Fruit fly (Drosophila melanogaster) whole organism, prepupa: Measurements from ENCODE around the gene CG46059.

Experiments
- CG10631 ChIP-seq: fragments of 200-800 bp; sonication (Bioruptor generic); optimal IDR thresholded peaks from 2 replicates; lab custom pipeline; 2016; ENCODE audit warnings: missing biosample characterization, missing genetic modification characterization
- CG10669 ChIP-seq: fragments of 200-800 bp; sonication (Bioruptor generic); optimal IDR thresholded peaks from 3 replicates; lab custom pipeline; 2018; ENCODE audit warnings: missing biosample characterization, mild to moderate bottlenecking, missing genetic modification characterization, moderate library complexity
- CG11294 ChIP-seq: fragments of 200-800 bp; sonication (Bioruptor generic); IDR thresholded peaks from 2 replicates; pipeline ENCODE4 v1.3.6; 2022; ENCODE audit warnings: missing biosample characterization, missing genetic modification characterization
- CG11762 ChIP-seq: fragments of 200-800 bp; sonication (Bioruptor generic); optimal IDR thresholded peaks from 3 replicates; lab custom pipeline; 2016; ENCODE audit warnings: missing biosample characterization, missing genetic modification characterization; ENCODE audit not compliant: insufficient read depth
- CG11902 ChIP-seq: fragments of 200-800 bp; sonication (Bioruptor generic); optimal IDR thresholded peaks from 3 replicates; lab custom pipeline; 2016; ENCODE audit warnings: missing biosample characterization, missing genetic modification characterization
- CG15336 ChIP-seq: fragments of 200-800 bp; sonication (Bioruptor generic); IDR thresholded peaks from 2 replicates; pipeline ENCODE4 v1.3.6; 2022; ENCODE audit warnings: missing biosample characterization, missing genetic modification characterization
- CG16779 ChIP-seq: fragments of 200-800 bp; sonication (Bioruptor generic); optimal IDR thresholded peaks from 3 replicates; lab custom pipeline; 2017; ENCODE audit warnings: missing biosample characterization, mild to moderate bottlenecking, missing genetic modification characterization
- CG3032 ChIP-seq: fragments of 200-800 bp; optimal IDR thresholded peaks from 2 replicates; lab custom pipeline; 2019; ENCODE audit warnings: missing biosample characterization, mild to moderate bottlenecking, missing genetic modification characterization, moderate library complexity
- CG31627 ChIP-seq: fragments of 200-800 bp; sonication (Bioruptor generic); optimal IDR thresholded peaks from 3 replicates; lab custom pipeline; 2016; ENCODE audit warnings: missing biosample characterization, missing genetic modification characterization
- CG32006 ChIP-seq: fragments of 200-800 bp; sonication (Bioruptor generic); optimal IDR thresholded peaks from 3 replicates; lab custom pipeline; 2017; ENCODE audit warnings: missing biosample characterization, mild to moderate bottlenecking, missing genetic modification characterization
- CG34406 ChIP-seq: fragments of 200-800 bp; sonication (Bioruptor generic); optimal IDR thresholded peaks from 3 replicates; lab custom pipeline; 2016; ENCODE audit warnings: missing biosample characterization, missing genetic modification characterization
- CG3919 ChIP-seq: fragments of 200-800 bp; sonication (Bioruptor generic); optimal IDR thresholded peaks from 3 replicates; lab custom pipeline; 2016; ENCODE audit warnings: missing biosample characterization, missing genetic modification characterization
- CG6163 ChIP-seq: fragments of 200-800 bp; sonication (Bioruptor generic); IDR thresholded peaks from 3 replicates; pipeline ENCODE4 v1.3.6; 2022; ENCODE audit warnings: missing biosample characterization, missing genetic modification characterization
- CG6276 ChIP-seq: fragments of 200-800 bp; sonication (Bioruptor generic); optimal IDR thresholded peaks from 2 replicates; lab custom pipeline; 2017; ENCODE audit warnings: missing biosample characterization, mild to moderate bottlenecking, missing genetic modification characterization
- CG6792 ChIP-seq: fragments of 200-800 bp; sonication (Bioruptor generic); optimal IDR thresholded peaks from 3 replicates; lab custom pipeline; 2016; ENCODE audit warnings: missing biosample characterization, missing genetic modification characterization
- CG6854 ChIP-seq: fragments of 200-800 bp; sonication (Bioruptor generic); optimal IDR thresholded peaks from 2 replicates; lab custom pipeline; 2017; ENCODE audit warnings: missing biosample characterization, mild to moderate bottlenecking, missing genetic modification characterization
- CG7368 ChIP-seq: fragments of 200-800 bp; sonication (Bioruptor generic); optimal IDR thresholded peaks from 3 replicates; lab custom pipeline; 2016; ENCODE audit warnings: missing biosample characterization, missing genetic modification characterization
- CG8119 ChIP-seq: fragments of 200-800 bp; sonication (Bioruptor generic); IDR thresholded peaks from 3 replicates; pipeline ENCODE4 v1.3.6; 2022; ENCODE audit warnings: missing biosample characterization, missing genetic modification characterization
- CG8319 ChIP-seq: fragments of 200-800 bp; sonication (Bioruptor generic); optimal IDR thresholded peaks from 3 replicates; lab custom pipeline; 2016; ENCODE audit warnings: missing biosample characterization, missing genetic modification characterization
- CG8632 ChIP-seq: fragments of 200-800 bp; sonication (Bioruptor generic); optimal IDR thresholded peaks from 3 replicates; lab custom pipeline; 2016; ENCODE audit warnings: missing biosample characterization, missing genetic modification characterization
- CG9139 ChIP-seq: fragments of 200-800 bp; sonication (Bioruptor generic); optimal IDR thresholded peaks from 3 replicates; lab custom pipeline; 2017; ENCODE audit warnings: missing biosample characterization, mild to moderate bottlenecking, missing genetic modification characterization
- Eip75B ChIP-seq: fragments of 200-800 bp; sonication (Bioruptor generic); optimal IDR thresholded peaks from 3 replicates; lab custom pipeline; 2016; ENCODE audit warnings: missing biosample characterization, missing genetic modification characterization
- Eip78C ChIP-seq: fragments of 200-800 bp; sonication (Bioruptor generic); peaks from one replicate; lab custom pipeline; 2016; ENCODE audit warnings: missing biosample characterization, missing genetic modification characterization
- Ets21C ChIP-seq: fragments of 200-800 bp; sonication (Bioruptor generic); optimal IDR thresholded peaks from 3 replicates; lab custom pipeline; 2016; ENCODE audit warnings: missing biosample characterization, missing genetic modification characterization
- Gug ChIP-seq: fragments of 200-800 bp; sonication (Bioruptor generic); IDR thresholded peaks from 2 replicates; pipeline ENCODE4 v1.3.6; 2022; ENCODE audit warnings: missing biosample characterization, missing genetic modification characterization
- Hr38 ChIP-seq: sonication (Bioruptor generic); optimal IDR thresholded peaks from 2 replicates; lab custom pipeline; 2016; ENCODE audit warnings: missing biosample characterization, missing genetic modification characterization
- Hr39 ChIP-seq: fragments of 200-800 bp; sonication (Bioruptor generic); optimal IDR thresholded peaks from 2 replicates; lab custom pipeline; 2016; ENCODE audit warnings: missing biosample characterization, missing genetic modification characterization
- Hr4 ChIP-seq: fragments of 200-800 bp; sonication (Bioruptor generic); optimal IDR thresholded peaks from 3 replicates; lab custom pipeline; 2016; ENCODE audit warnings: missing biosample characterization, missing genetic modification characterization
- Lpt ChIP-seq: fragments of 200-800 bp; sonication (Bioruptor generic); optimal IDR thresholded peaks from 3 replicates; lab custom pipeline; 2016; ENCODE audit warnings: missing biosample characterization, missing genetic modification characterization
- Met ChIP-seq: fragments of 200-800 bp; sonication (Bioruptor generic); optimal IDR thresholded peaks from 3 replicates; lab custom pipeline; 2016; ENCODE audit warnings: missing biosample characterization, missing genetic modification characterization
- OdsH ChIP-seq: fragments of 200-800 bp; sonication (Bioruptor generic); optimal IDR thresholded peaks from 3 replicates; lab custom pipeline; 2016; ENCODE audit warnings: missing biosample characterization, missing genetic modification characterization
- Smox ChIP-seq: fragments of 200-800 bp; sonication (Bioruptor generic); optimal IDR thresholded peaks from 3 replicates; lab custom pipeline; 2016; ENCODE audit warnings: missing biosample characterization, missing genetic modification characterization
- Sox15 ChIP-seq: fragments of 200-800 bp; sonication (Bioruptor generic); optimal IDR thresholded peaks from 3 replicates; lab custom pipeline; 2016; ENCODE audit warnings: missing biosample characterization, missing genetic modification characterization
- achi ChIP-seq: fragments of 200-800 bp; sonication (Bioruptor generic); optimal IDR thresholded peaks from 3 replicates; lab custom pipeline; 2016; ENCODE audit warnings: missing biosample characterization, missing genetic modification characterization
- acj6 ChIP-seq: fragments of 200-800 bp; sonication (Bioruptor generic); optimal IDR thresholded peaks from 3 replicates; lab custom pipeline; 2016; ENCODE audit warnings: missing biosample characterization, missing genetic modification characterization
- cyc ChIP-seq: fragments of 200-800 bp; sonication (Bioruptor generic); optimal IDR thresholded peaks from 3 replicates; lab custom pipeline; 2016; ENCODE audit warnings: missing biosample characterization, missing genetic modification characterization
- dac ChIP-seq: fragments of 200-800 bp; sonication (Bioruptor generic); optimal IDR thresholded peaks from 2 replicates; lab custom pipeline; 2017; ENCODE audit warnings: missing biosample characterization, mild to moderate bottlenecking, missing genetic modification characterization
- dsx ChIP-seq: fragments of 200-800 bp; optimal IDR thresholded peaks from 3 replicates; lab custom pipeline; 2019; ENCODE audit warnings: missing biosample characterization, mild to moderate bottlenecking, missing genetic modification characterization, moderate library complexity; ENCODE audit not compliant: poor library complexity, severe bottlenecking
- eg ChIP-seq: fragments of 200-800 bp; sonication (Bioruptor generic); IDR thresholded peaks from 3 replicates; pipeline ENCODE4 v1.3.6; 2022; ENCODE audit warnings: missing biosample characterization, missing genetic modification characterization
- esn ChIP-seq: fragments of 200-800 bp; sonication (Bioruptor generic); optimal IDR thresholded peaks from 2 replicates; lab custom pipeline; 2016; ENCODE audit warnings: missing biosample characterization, mild to moderate bottlenecking, missing genetic modification characterization, moderate library complexity
- fd85E ChIP-seq: fragments of 200-800 bp; sonication (Bioruptor generic); optimal IDR thresholded peaks from 3 replicates; lab custom pipeline; 2016; ENCODE audit warnings: missing biosample characterization, missing genetic modification characterization
- net ChIP-seq: fragments of 200-800 bp; sonication (Bioruptor generic); optimal IDR thresholded peaks from 3 replicates; lab custom pipeline; 2016; ENCODE audit warnings: missing biosample characterization, missing genetic modification characterization
- pdm3 ChIP-seq: fragments of 200-800 bp; sonication (Bioruptor generic); optimal IDR thresholded peaks from 3 replicates; lab custom pipeline; 2016; ENCODE audit warnings: missing biosample characterization, missing genetic modification characterization
- salr ChIP-seq, 2 experiments: fragments of 200-800 bp; sonication (Bioruptor generic); optimal IDR thresholded peaks; 3 replicates each; lab custom pipeline; 2016 to 2018; ENCODE audit warnings: missing biosample characterization in 2 of 2, missing genetic modification characterization in 2 of 2, mild to moderate bottlenecking in 1 of 2
- ss ChIP-seq, 2 experiments: fragments of 200-800 bp; sonication (Bioruptor generic); optimal IDR thresholded peaks; 2 replicates in 1 of 2; 3 replicates in 1 of 2; lab custom pipeline; 2017 to 2018; ENCODE audit warnings: mild to moderate bottlenecking in 2 of 2, missing biosample characterization in 2 of 2, missing genetic modification characterization in 2 of 2, moderate library complexity in 1 of 2
- topi ChIP-seq: fragments of 200-800 bp; sonication (Bioruptor generic); optimal IDR thresholded peaks from 3 replicates; lab custom pipeline; 2016; ENCODE audit warnings: missing biosample characterization, missing genetic modification characterization

The CG46059 gene

DNA sequence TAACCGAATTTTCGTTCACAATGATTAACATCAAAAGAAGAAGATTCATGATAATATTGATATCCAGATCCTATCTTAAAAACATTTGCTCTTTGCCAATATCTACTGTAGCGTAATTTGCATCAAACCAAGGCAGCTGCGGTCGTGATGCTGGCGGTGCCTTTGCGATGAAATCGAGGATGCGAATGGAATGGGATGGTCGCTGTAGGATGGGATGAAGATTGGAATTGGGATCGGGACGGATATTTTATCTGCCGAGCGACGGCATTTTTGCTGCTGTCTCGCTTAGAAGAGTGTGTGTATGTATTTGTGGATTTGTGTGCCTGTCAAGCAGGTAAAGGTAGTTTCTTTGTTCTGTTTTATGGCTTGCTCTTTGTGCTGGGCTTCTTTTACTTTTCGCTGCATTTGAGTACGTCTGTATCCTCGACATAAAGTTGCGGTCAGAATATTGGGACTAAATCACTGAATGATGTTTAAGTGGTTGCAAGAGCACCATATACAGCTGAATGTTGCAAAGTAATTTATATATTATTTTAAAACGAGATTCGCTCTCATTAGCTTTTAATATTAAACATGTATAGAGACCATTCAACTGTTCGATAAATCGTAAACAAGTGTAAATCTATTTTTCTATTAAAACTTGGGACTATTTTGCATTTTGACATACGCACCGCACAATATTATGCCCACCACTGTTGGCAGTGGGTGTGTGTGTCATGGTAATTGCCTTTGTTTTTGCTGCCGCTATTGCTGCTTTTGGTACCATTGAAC lies 21.1 kb downstream of the CG46059 start (continued):
- TF ChIP-seq CG11902 (GFP tag; lab: Kevin White, UChicago) (peak; percentile 56), topi (GFP tag; lab: Kevin White, UChicago) (peak; percentile 77), Eip78C (GFP tag; lab: Kevin White, UChicago) (peak; percentile 94), Smox (GFP tag; lab: Kevin White, UChicago) (peak; percentile 79), ss (GFP tag; optimal IDR thresholded peaks at IDR 0.05; lab: Kevin White, UChicago) (peak in 1 of 2 experiments; percentile 1), CG6163 (peak; percentile 5; the same call in 1 of the 3 replicates), CG34406 (GFP tag; lab: Kevin White, UChicago) (peak; percentile 77), Hr4 (GFP tag; lab: Kevin White, UChicago) (peak; percentile 14), CG3919 (GFP tag; lab: Kevin White, UChicago) (peak; percentile 54), CG8119 (peak; percentile 50)

DNA sequence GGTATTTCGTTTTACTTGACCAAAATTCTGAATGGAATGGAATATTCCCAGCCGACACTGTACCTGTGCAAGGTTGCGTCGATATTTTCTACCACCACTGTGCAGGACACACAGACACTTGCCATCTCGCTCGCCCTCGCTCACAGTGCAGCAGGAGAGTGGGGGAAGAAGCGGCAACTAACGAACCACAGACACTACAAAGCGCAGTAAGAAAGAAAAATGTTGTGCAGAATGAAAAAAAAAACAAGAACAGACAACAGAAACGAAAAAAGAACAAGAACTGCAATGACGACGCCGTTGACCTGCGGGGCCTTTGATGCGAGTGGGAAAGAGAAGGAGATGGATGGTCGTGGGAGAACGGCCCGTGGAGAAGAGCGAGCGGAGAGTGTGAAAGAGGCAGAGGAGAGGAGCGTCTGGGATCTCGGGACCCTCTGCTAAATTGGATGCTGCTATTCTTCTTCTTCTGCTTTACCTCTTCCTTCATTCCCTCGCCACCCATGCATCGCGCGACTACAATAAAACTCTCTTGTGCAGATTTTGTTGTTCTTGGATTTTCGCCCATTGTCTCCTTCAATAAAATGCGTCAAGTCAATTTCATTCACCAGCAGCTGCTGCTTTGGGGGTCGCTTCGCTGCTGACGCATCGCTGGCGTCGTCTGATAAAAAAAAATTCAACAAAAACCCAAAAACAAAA lies 22.1 kb downstream of the CG46059 start:
- TF ChIP-seq eg (GFP tag; lab: Robert Waterston, UW), result peak; percentile 63; the same call in 1 of the 3 replicates
- TF ChIP-seq Hr39, result peak; percentile 35
- TF ChIP-seq cyc (GFP tag; lab: Kevin White, UChicago), result no peak
- peak; percentile 38 for TF ChIP-seq pdm3 (GFP tag; lab: Kevin White, UChicago)
- TF ChIP-seq CG11762 (GFP tag; lab: Kevin White, UChicago), result peak; percentile 34
- TF ChIP-seq acj6 (GFP tag; lab: Kevin White, UChicago), result peak; percentile 62
- peak; percentile 58 for TF ChIP-seq Met (GFP tag; lab: Kevin White, UChicago)
- peak; percentile 35 for TF ChIP-seq CG8319 (GFP tag; lab: Kevin White, UChicago)
- TF ChIP-seq CG10631 (GFP tag; lab: Kevin White, UChicago), result peak; percentile 64
- peak; percentile 83 for TF ChIP-seq net
- TF ChIP-seq Smox (GFP tag; lab: Kevin White, UChicago), result peak; percentile 42
- peak; percentile 65 for TF ChIP-seq CG6276 (GFP tag; lab: Kevin White, UChicago)
- peak; percentile 86 for TF ChIP-seq CG16779 (tag; lab: Kevin White, UChicago)
- peak; percentile 44 for TF ChIP-seq CG7368 (GFP tag; lab: Kevin White, UChicago)
- TF ChIP-seq Gug (GFP tag; lab: Robert Waterston, UW), result no peak
- TF ChIP-seq ss (GFP tag; optimal IDR thresholded peaks at IDR 0.05; lab: Kevin White, UChicago), result peak; percentile 97 to 99
- TF ChIP-seq CG9139, result peak; percentile 96
- peak; percentile 59 for TF ChIP-seq CG34406 (GFP tag; lab: Kevin White, UChicago)
- TF ChIP-seq CG11902 (GFP tag; lab: Kevin White, UChicago), result no peak
- TF ChIP-seq Eip75B (GFP tag; lab: Kevin White, UChicago), result peak; percentile 88
- TF ChIP-seq esn (GFP tag; lab: Kevin White, UChicago), result peak; percentile 65
- no peak for TF ChIP-seq dac
- no peak for TF ChIP-seq CG31627
- TF ChIP-seq Hr4 (GFP tag; lab: Kevin White, UChicago), result no peak
- peak; percentile 76 for TF ChIP-seq dsx
- peak; percentile 71 for TF ChIP-seq CG8632 (GFP tag; lab: Kevin White, UChicago)
- peak; percentile 63 for TF ChIP-seq CG3032 (tag; lab: Kevin White, UChicago)
- peak; percentile 49 for TF ChIP-seq CG6792
- no peak for TF ChIP-seq Ets21C (GFP tag; lab: Kevin White, UChicago)
- TF ChIP-seq CG32006 (GFP tag; lab: Kevin White, UChicago), result peak; percentile 55
- peak; percentile 78 for TF ChIP-seq Eip78C (GFP tag; lab: Kevin White, UChicago)
- no peak for TF ChIP-seq Sox15
- peak; percentile 12 for TF ChIP-seq fd85E (GFP tag; lab: Kevin White, UChicago)
- TF ChIP-seq salr (GFP tag; optimal IDR thresholded peaks at IDR 0.05; lab: Kevin White, UChicago), result peak; percentile 83 to 84
- peak; percentile 92 for TF ChIP-seq CG6854
- TF ChIP-seq CG10669 (GFP tag; lab: Kevin White, UChicago), result peak; percentile 82
- TF ChIP-seq topi (GFP tag; lab: Kevin White, UChicago), result peak; percentile 55
- TF ChIP-seq achi (GFP tag; lab: Kevin White, UChicago), result peak; percentile 75
- peak; percentile 92 for TF ChIP-seq Lpt (GFP tag; lab: Kevin White, UChicago)
- peak; percentile 46 for TF ChIP-seq CG15336 (GFP tag; lab: Robert Waterston, UW)
- no peak for TF ChIP-seq Hr38
- no peak for TF ChIP-seq CG11294 (GFP tag; lab: Robert Waterston, UW)
- TF ChIP-seq CG6163, result peak; percentile 94
- peak; percentile 35 for TF ChIP-seq OdsH (GFP tag; lab: Kevin White, UChicago)
